Fruit fly (Drosophila melanogaster) whole organism, embryonic: ENCODE results near the gene CG32425.
A peak's percentile ranks its signal among the peaks of the same experiment; 100 is the strongest.

Experiments
- ATbp ChIP-seq: fragments of 200-800 bp; sonication (Bioruptor generic); optimal IDR thresholded peaks from 2 replicates; lab custom pipeline; 2017; ENCODE audit warnings: missing biosample characterization, mild to moderate bottlenecking, missing genetic modification characterization, missing genetic modification reagents
- B-H1 ChIP-seq: fragments of 200-800 bp; sonication (Bioruptor generic); IDR thresholded peaks from 3 replicates; pipeline ENCODE4 v1.3.6; 2022; ENCODE audit warnings: missing biosample characterization, missing genetic modification characterization
- BEAF-32 ChIP-seq: fragments of 200-800 bp; sonication (Bioruptor generic); optimal IDR thresholded peaks from 3 replicates; lab custom pipeline; 2017; ENCODE audit warnings: missing biosample characterization, missing genetic modification characterization, mild to moderate bottlenecking, moderate library complexity, missing genetic modification reagents
- CG10543 ChIP-seq: fragments of 200-800 bp; sonication (Bioruptor generic); optimal IDR thresholded peaks from 3 replicates; lab custom pipeline; 2017; ENCODE audit warnings: missing biosample characterization, mild to moderate bottlenecking, missing genetic modification characterization, moderate library complexity
- CG10565 ChIP-seq: fragments of 200-800 bp; sonication (Bioruptor generic); optimal IDR thresholded peaks from 3 replicates; lab custom pipeline; 2016; ENCODE audit warnings: missing biosample characterization, mild to moderate bottlenecking, missing genetic modification characterization
- CG10959 ChIP-seq: fragments of 200-800 bp; sonication (Bioruptor generic); IDR thresholded peaks from 2 replicates; pipeline ENCODE4 v1.3.6; 2022; ENCODE audit warnings: missing biosample characterization, missing genetic modification characterization
- CG11247 ChIP-seq: fragments of 200-800 bp; sonication (Bioruptor generic); IDR thresholded peaks from 2 replicates; pipeline ENCODE4 v1.3.6; 2022; ENCODE audit warnings: missing biosample characterization, missing genetic modification characterization
- CG12155 ChIP-seq: fragments of 200-800 bp; sonication (Bioruptor generic); optimal IDR thresholded peaks from 3 replicates; lab custom pipeline; 2016; ENCODE audit warnings: missing biosample characterization, missing genetic modification characterization
- CG12391 ChIP-seq: fragments of 200-800 bp; sonication (Bioruptor generic); optimal IDR thresholded peaks from 3 replicates; lab custom pipeline; 2018; ENCODE audit warnings: missing biosample characterization, mild to moderate bottlenecking, missing genetic modification characterization, moderate library complexity
- CG12942 ChIP-seq: fragments of 200-800 bp; sonication (Bioruptor generic); optimal IDR thresholded peaks from 3 replicates; lab custom pipeline; 2016; ENCODE audit warnings: missing biosample characterization, missing genetic modification characterization
- CG14441 ChIP-seq: fragments of 200-800 bp; sonication (Bioruptor generic); IDR thresholded peaks from 2 replicates; pipeline ENCODE4 v1.3.6; 2022; ENCODE audit warnings: missing biosample characterization, missing genetic modification characterization
- CG1529 ChIP-seq: fragments of 200-800 bp; sonication (Bioruptor generic); optimal IDR thresholded peaks from 3 replicates; lab custom pipeline; 2018; ENCODE audit warnings: missing biosample characterization, missing genetic modification characterization
- CG1647 ChIP-seq: fragments of 200-800 bp; sonication (Bioruptor generic); optimal IDR thresholded peaks from 3 replicates; lab custom pipeline; 2016; ENCODE audit warnings: missing biosample characterization, missing genetic modification characterization
- CG16863 ChIP-seq: fragments of 200-800 bp; sonication (Bioruptor generic); optimal IDR thresholded peaks from 3 replicates; lab custom pipeline; 2016; ENCODE audit warnings: missing biosample characterization, missing genetic modification characterization
- CG17359 ChIP-seq: fragments of 200-800 bp; sonication (Bioruptor generic); optimal IDR thresholded peaks from 3 replicates; lab custom pipeline; 2018; ENCODE audit warnings: missing biosample characterization, mild to moderate bottlenecking, missing genetic modification characterization, moderate library complexity
- CG17802 ChIP-seq: fragments of 200-800 bp; sonication (Bioruptor generic); optimal IDR thresholded peaks from 2 replicates; lab custom pipeline; 2018; ENCODE audit warnings: missing biosample characterization, mild to moderate bottlenecking, missing genetic modification characterization, moderate library complexity
- CG3065 ChIP-seq: fragments of 200-800 bp; sonication (Bioruptor generic); optimal IDR thresholded peaks from 2 replicates; lab custom pipeline; 2016; ENCODE audit warnings: missing biosample characterization, missing genetic modification characterization
- CG33557 ChIP-seq: fragments of 200-800 bp; sonication (Bioruptor generic); optimal IDR thresholded peaks from 2 replicates; lab custom pipeline; 2019; ENCODE audit warnings: missing biosample characterization, mild to moderate bottlenecking, missing genetic modification characterization, moderate library complexity
- CG7786 ChIP-seq: fragments of 200-800 bp; sonication (Bioruptor generic); optimal IDR thresholded peaks from 2 replicates; lab custom pipeline; 2016; ENCODE audit warnings: missing biosample characterization, missing genetic modification characterization
- CG9932 ChIP-seq: fragments of 200-800 bp; sonication (Bioruptor generic); IDR thresholded peaks from 2 replicates; pipeline ENCODE4 v1.3.6; 2022; ENCODE audit warnings: missing biosample characterization, missing genetic modification characterization
- CkIIα-i1 ChIP-seq: fragments of 200-800 bp; sonication (Bioruptor generic); IDR thresholded peaks from 2 replicates; pipeline ENCODE4 v1.3.6; 2022; ENCODE audit warnings: missing biosample characterization, missing genetic modification characterization
- Doc2 ChIP-seq: fragments of 200-800 bp; sonication (Bioruptor generic); IDR thresholded peaks from 2 replicates; pipeline ENCODE4 v1.3.6; 2022; ENCODE audit warnings: missing biosample characterization, missing genetic modification characterization
- E2f1 ChIP-seq: fragments of 200-800 bp; sonication (Bioruptor generic); IDR thresholded peaks from 2 replicates; pipeline ENCODE4 v1.3.6; 2022; ENCODE audit warnings: missing biosample characterization, missing genetic modification characterization
- Ets65A ChIP-seq: fragments of 200-800 bp; sonication (Bioruptor generic); peaks from one replicate; lab custom pipeline; 2016; ENCODE audit warnings: missing biosample characterization, missing genetic modification characterization
- Fer3 ChIP-seq: fragments of 200-800 bp; sonication (Bioruptor generic); optimal IDR thresholded peaks from 2 replicates; lab custom pipeline; 2018; ENCODE audit warnings: missing biosample characterization, mild to moderate bottlenecking, missing genetic modification characterization, moderate library complexity
- HLH4C ChIP-seq: fragments of 200-800 bp; sonication (Bioruptor generic); IDR thresholded peaks from 3 replicates; pipeline ENCODE4 v1.3.6; 2022; ENCODE audit warnings: missing biosample characterization, missing genetic modification characterization; ENCODE audit not compliant: partially characterized antibody
- HmgZ ChIP-seq: fragments of 200-800 bp; sonication (Bioruptor generic); optimal IDR thresholded peaks from 2 replicates; lab custom pipeline; 2018; ENCODE audit warnings: missing biosample characterization, mild to moderate bottlenecking, missing genetic modification characterization
- Lim3 ChIP-seq: fragments of 200-800 bp; sonication (Bioruptor generic); IDR thresholded peaks from 2 replicates; pipeline ENCODE4 v1.3.6; 2022; ENCODE audit warnings: missing biosample characterization, missing genetic modification characterization
- Nf-YB ChIP-seq: fragments of 200-800 bp; sonication (Bioruptor generic); optimal IDR thresholded peaks from 3 replicates; lab custom pipeline; 2019; ENCODE audit warnings: missing biosample characterization, mild to moderate bottlenecking, missing genetic modification characterization, moderate library complexity
- Nf-YC ChIP-seq: fragments of 200-800 bp; optimal IDR thresholded peaks from 3 replicates; lab custom pipeline; 2019; ENCODE audit warnings: missing biosample characterization, mild to moderate bottlenecking, missing genetic modification characterization, moderate library complexity
- Pdp1 ChIP-seq, 2 experiments: fragments of 200-800 bp; sonication (Bioruptor generic); optimal IDR thresholded peaks; 3 replicates each; lab custom pipeline; 2016; ENCODE audit warnings: missing biosample characterization in 2 of 2, missing genetic modification characterization in 2 of 2, mild to moderate bottlenecking in 1 of 2, moderate library complexity in 1 of 2
- Ravus ChIP-seq: fragments of 200-800 bp; sonication (Bioruptor generic); IDR thresholded peaks from 2 replicates; pipeline ENCODE4 v1.3.6; 2022; ENCODE audit warnings: missing biosample characterization, missing genetic modification characterization
- ara ChIP-seq: fragments of 200-800 bp; sonication (Bioruptor generic); IDR thresholded peaks from 2 replicates; pipeline ENCODE4 v1.3.6; 2022; ENCODE audit warnings: missing biosample characterization, missing genetic modification characterization
- caup ChIP-seq: fragments of 200-800 bp; sonication (Bioruptor generic); optimal IDR thresholded peaks from 3 replicates; lab custom pipeline; 2017; ENCODE audit warnings: missing biosample characterization, mild to moderate bottlenecking, missing genetic modification characterization, moderate library complexity; ENCODE audit not compliant: severe bottlenecking
- dm ChIP-seq: fragments of 200-800 bp; sonication (Bioruptor generic); optimal IDR thresholded peaks from 3 replicates; lab custom pipeline; 2016; ENCODE audit warnings: missing biosample characterization, missing genetic modification characterization
- fru ChIP-seq: fragments of >200 bp; optimal IDR thresholded peaks from 2 replicates; lab custom pipeline; 2017
- h ChIP-seq: fragments of >200 bp; optimal IDR thresholded peaks from 2 replicates; lab custom pipeline; 2017
- jing ChIP-seq: fragments of 200-800 bp; sonication (Bioruptor generic); optimal IDR thresholded peaks from 2 replicates; lab custom pipeline; 2018; ENCODE audit warnings: missing biosample characterization, mild to moderate bottlenecking, missing genetic modification characterization
- mld ChIP-seq: fragments of 200-800 bp; sonication (Bioruptor generic); IDR thresholded peaks from 3 replicates; pipeline ENCODE4 v1.3.6; 2022; ENCODE audit warnings: missing biosample characterization, missing genetic modification characterization; ENCODE audit not compliant: partially characterized antibody
- pan ChIP-seq, 4 experiments: fragments of >200 bp in 3 of 4; fragments of 200-800 bp in 1 of 4; sonication (Bioruptor generic) in 1 of 4; optimal IDR thresholded peaks in 3 of 4; IDR thresholded peaks in 1 of 4; 2 replicates each; pipeline versions ENCODE4 v1.3.6 to Lab custom; 2017 to 2022; ENCODE audit warnings: missing biosample characterization in 2 of 4, missing genetic modification characterization in 2 of 4, mixed read lengths in 1 of 4
- psq ChIP-seq: fragments of 200-800 bp; sonication (Bioruptor generic); optimal IDR thresholded peaks from 2 replicates; lab custom pipeline; 2017; ENCODE audit warnings: missing biosample characterization, missing genetic modification characterization
- sens-2 ChIP-seq: fragments of 200-800 bp; sonication (Bioruptor generic); IDR thresholded peaks from 2 replicates; pipeline ENCODE4 v1.3.6; 2022; ENCODE audit warnings: missing biosample characterization, missing genetic modification characterization
- sim ChIP-seq: fragments of 200-800 bp; sonication (Bioruptor generic); IDR thresholded peaks from 2 replicates; pipeline ENCODE4 v1.3.6; 2022; ENCODE audit warnings: missing biosample characterization, missing genetic modification characterization
- ssp ChIP-seq: fragments of 200-800 bp; sonication (Bioruptor generic); IDR thresholded peaks from 2 replicates; pipeline ENCODE4 v1.3.6; 2022; ENCODE audit warnings: missing biosample characterization, missing genetic modification characterization
- tgo ChIP-seq: fragments of 200-800 bp; sonication (Bioruptor generic); IDR thresholded peaks from 3 replicates; pipeline ENCODE4 v1.3.6; 2022; ENCODE audit warnings: missing biosample characterization, missing genetic modification characterization
- tna ChIP-seq: fragments of 200-800 bp; sonication (Bioruptor generic); IDR thresholded peaks from 2 replicates; pipeline ENCODE4 v1.3.6; 2022; ENCODE audit warnings: missing biosample characterization, missing genetic modification characterization; ENCODE audit not compliant: partially characterized antibody
- trh ChIP-seq: fragments of 200-800 bp; sonication (Bioruptor generic); optimal IDR thresholded peaks from 2 replicates; lab custom pipeline; 2016; ENCODE audit warnings: missing biosample characterization, missing genetic modification characterization
- twi ChIP-seq: fragments of 200-800 bp; optimal IDR thresholded peaks from 2 replicates; lab custom pipeline; 2019; ENCODE audit warnings: missing biosample characterization, mild to moderate bottlenecking, missing genetic modification characterization, moderate library complexity
- zf30C ChIP-seq: fragments of 200-800 bp; sonication (Bioruptor generic); optimal IDR thresholded peaks from 3 replicates; lab custom pipeline; 2018; ENCODE audit warnings: missing biosample characterization, mild to moderate bottlenecking, missing genetic modification characterization

The CG32425 gene

dm6 chr3L:20452813-20453682, 44.1 kb upstream of the CG32425 start, which contains the start of gene CG5199 (continued):
- peak in 1 of 2 experiments; percentile 56 for TF ChIP-seq Pdp1 (GFP tag; optimal IDR thresholded peaks at IDR 0.05; lab: Kevin White, UChicago)
- peak; percentile 86 for TF ChIP-seq zf30C (GFP tag; lab: Kevin White, UChicago)
- TF ChIP-seq ara (GFP tag; lab: Robert Waterston, UW) = no peak
- TF ChIP-seq Nf-YB (GFP tag; lab: Kevin White, UChicago) = peak; percentile 50
- no peak for TF ChIP-seq CG3065 (GFP tag; lab: Kevin White, UChicago)
- peak; percentile 64 for TF ChIP-seq E2f1 (GFP tag; lab: Robert Waterston, UW)
- peak; percentile 50 for TF ChIP-seq CG12942 (GFP tag; lab: Kevin White, UChicago)
- TF ChIP-seq CG7786 (GFP tag; lab: Kevin White, UChicago) = no peak
- no peak; the same call in 1 of the 2 replicates for TF ChIP-seq tna (GFP tag; lab: Robert Waterston, UW)
- TF ChIP-seq CkIIα-i1 (GFP tag; lab: Robert Waterston, UW) = no peak
- peak; percentile 63 for TF ChIP-seq caup (GFP tag; lab: Kevin White, UChicago)
- TF ChIP-seq CG11247 = no peak
- peak; percentile 42 for TF ChIP-seq twi (tag; lab: Kevin White, UChicago)
- peak; percentile 61; the same call in 1 of the 3 replicates for TF ChIP-seq HLH4C (GFP tag; lab: Robert Waterston, UW)
- TF ChIP-seq B-H1 = peak; percentile 32; the same call in 2 of the 3 replicates
- peak; percentile 80 for TF ChIP-seq CG12391 (tag; lab: Kevin White, UChicago)
- TF ChIP-seq Ets65A (GFP tag; lab: Kevin White, UChicago) = peak; percentile 92
- TF ChIP-seq HmgZ = no peak
- TF ChIP-seq CG33557 (GFP tag; lab: Kevin White, UChicago) = peak; percentile 62
- no peak for TF ChIP-seq trh (GFP tag; lab: Kevin White, UChicago)
- TF ChIP-seq CG10959 (GFP tag; lab: Robert Waterston, UW) = no peak
- TF ChIP-seq CG17802 = peak; percentile 1
- peak; percentile 75 for TF ChIP-seq Nf-YC
- TF ChIP-seq CG1529 (GFP tag; lab: Kevin White, UChicago) = no peak
- peak; percentile 71 for TF ChIP-seq CG9932 (GFP tag; lab: Robert Waterston, UW)
- no peak for TF ChIP-seq sens-2 (GFP tag; lab: Robert Waterston, UW)
- peak; percentile 43 for TF ChIP-seq psq (GFP tag; lab: Kevin White, UChicago)
- peak; percentile 50 for TF ChIP-seq CG17359 (tag; lab: Kevin White, UChicago)
- peak; percentile 72 for TF ChIP-seq tgo
- TF ChIP-seq fru (lab: Kevin White, UChicago) = no peak
- TF ChIP-seq BEAF-32 = peak; percentile 82
- TF ChIP-seq Lim3 (GFP tag; lab: Robert Waterston, UW) = no peak
- TF ChIP-seq dm (GFP tag; lab: Kevin White, UChicago) = peak; percentile 87
- TF ChIP-seq jing (GFP tag; lab: Kevin White, UChicago) = no peak
- no peak for TF ChIP-seq Doc2 (GFP tag; lab: Robert Waterston, UW)
- TF ChIP-seq CG16863 (GFP tag; lab: Kevin White, UChicago) = no peak
- TF ChIP-seq CG12155 = peak; percentile 58
- peak; percentile 68 for TF ChIP-seq CG14441 (GFP tag; lab: Robert Waterston, UW)
- peak; percentile 43 for TF ChIP-seq Fer3
- peak; percentile 47 for TF ChIP-seq CG10543 (GFP tag; lab: Kevin White, UChicago)
- no peak for TF ChIP-seq ATbp (GFP tag; lab: Kevin White, UChicago)
- no peak for TF ChIP-seq pan (optimal IDR thresholded peaks at IDR 0.05; lab: Kevin White, UChicago)
- peak in 1 of 2 experiments; percentile 65 for TF ChIP-seq pan (GFP tag; optimal IDR thresholded peaks at IDR 0.05 in 1 of 2, IDR thresholded peaks at IDR 0.05 in 1 of 2)
- no peak for TF ChIP-seq CG10565
- TF ChIP-seq CG1647 (GFP tag; lab: Kevin White, UChicago) = peak; percentile 25
- TF ChIP-seq Ravus (GFP tag; lab: Robert Waterston, UW) = peak; percentile 5; the same call in 1 of the 2 replicates
- no peak for TF ChIP-seq h
- no peak for TF ChIP-seq sim (GFP tag; lab: Robert Waterston, UW)
- no peak for TF ChIP-seq mld
- peak; percentile 53; the same call in 1 of the 2 replicates for TF ChIP-seq ssp (GFP tag; lab: Robert Waterston, UW)
